Worm (Caenorhabditis elegans): ENCODE results near the gene mrpl-32.

DNA sequence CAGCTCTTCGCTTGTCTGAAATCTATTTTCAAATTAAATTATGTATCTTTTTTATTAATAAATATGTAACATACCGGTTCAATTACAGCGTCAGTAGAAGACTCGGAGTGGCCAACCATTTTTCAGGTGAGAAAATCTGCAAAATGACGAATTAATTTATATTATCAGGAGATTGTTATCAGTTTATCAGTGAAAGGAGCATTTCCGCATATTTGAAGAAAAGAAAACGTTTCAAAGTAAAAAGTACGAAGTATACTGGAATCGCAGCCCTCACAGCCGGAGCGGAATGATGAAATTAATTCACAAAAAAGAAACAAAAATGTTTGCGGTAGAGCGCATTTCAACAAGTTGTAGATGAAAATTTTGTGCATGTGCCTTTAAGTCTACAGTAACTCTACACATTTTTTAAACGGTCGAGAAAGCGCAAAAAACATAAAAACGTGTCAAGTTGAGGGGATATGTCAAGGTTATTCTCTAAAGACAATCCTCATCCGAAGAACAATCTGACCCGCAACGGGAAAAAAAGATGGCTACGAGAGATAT, 29.8 kb downstream of the mrpl-32 start:
- no peak for TF ChIP-seq unc-62 (GFP tag; optimal IDR thresholded peaks at IDR 0.05)
- no peak for TF ChIP-seq bed-1 (GFP tag; IDR thresholded peaks at IDR 0.05)
- peak; percentile 89 for TF ChIP-seq lsl-1 (GFP tag; optimal IDR thresholded peaks at IDR 0.05)
- TF ChIP-seq somi-1 (GFP tag; optimal IDR thresholded peaks at IDR 0.05), result no peak
- TF ChIP-seq ama-1 (optimal IDR thresholded peaks at IDR 0.05), result no peak
- TF ChIP-seq ama-1 (GFP tag; optimal IDR thresholded peaks at IDR 0.05), result no peak
- no peak for TF ChIP-seq unc-130 (GFP tag; optimal IDR thresholded peaks at IDR 0.05)
- TF ChIP-seq Y53F4B.3 (GFP tag; IDR thresholded peaks at IDR 0.05), result no peak
- TF ChIP-seq F33H1.4 (GFP tag; IDR thresholded peaks at IDR 0.05), result peak; percentile 43; the same call in 1 of the 2 replicates
- no peak for TF ChIP-seq hlh-26 (GFP tag; conservative IDR thresholded peaks at IDR 0.05)
- no peak for TF ChIP-seq lin-35 (GFP tag; optimal IDR thresholded peaks at IDR 0.05)
- TF ChIP-seq pha-4 (tag; optimal IDR thresholded peaks at IDR 0.05), result no peak
